Worm (Caenorhabditis elegans): Measurements from ENCODE around the gene spdl-1.

- TF ChIP-seq ztf-18 (tag; optimal IDR thresholded peaks at IDR 0.05) (no peak), ceh-91 (GFP tag; IDR thresholded peaks at IDR 0.05) (no peak)
Observed at ce11 chrII:7813645-7814044, 32.3 kb downstream of the spdl-1 start.
